Worm (Caenorhabditis elegans) whole organism, L4 larva: ENCODE data around the gene F44E5.5.

Source experiments
- F10B5.3 ChIP-seq: sonication (generic microtip); optimal IDR thresholded peaks from 2 replicates; lab custom pipeline; 2016; ENCODE audit warnings: mild to moderate bottlenecking, missing genetic modification characterization, missing compliant biosample characterization
- F26F4.8 ChIP-seq: fragments of 200-800 bp; sonication (Bioruptor generic); conservative IDR thresholded peaks from 2 replicates; pipeline ENCODE4 v1.3.6; 2022; ENCODE audit warnings: missing genetic modification characterization, missing compliant biosample characterization
- F37D6.2 ChIP-seq: sonication (generic microtip); optimal IDR thresholded peaks from 2 replicates; lab custom pipeline; 2016; ENCODE audit warnings: mild to moderate bottlenecking, missing genetic modification characterization, missing compliant biosample characterization
- F44E2.7 ChIP-seq: fragments of 200-800 bp; sonication (Bioruptor generic); IDR thresholded peaks from 2 replicates; pipeline ENCODE4 v2.1.2; 2022; ENCODE audit warnings: missing genetic modification characterization, missing compliant biosample characterization
- Y105C5A.15 ChIP-seq: fragments of 200-800 bp; sonication (Bioruptor generic); IDR thresholded peaks from 2 replicates; pipeline ENCODE4 v1.3.6; 2022; ENCODE audit warnings: missing genetic modification characterization, missing compliant biosample characterization
- Y48G9A.11 ChIP-seq: fragments of 200-800 bp; sonication (Bioruptor generic); IDR thresholded peaks from 2 replicates; pipeline ENCODE4 v1.3.6; 2022; ENCODE audit warnings: missing genetic modification reagents, missing genetic modification characterization, missing compliant biosample characterization
- Y5F2A.4 ChIP-seq: fragments of 200-800 bp; sonication (Bioruptor generic); optimal IDR thresholded peaks from 2 replicates; lab custom pipeline; 2018; ENCODE audit warnings: mild to moderate bottlenecking, missing genetic modification characterization, missing compliant biosample characterization
- ZK546.5 ChIP-seq, 2 experiments: sonication (generic microtip); optimal IDR thresholded peaks; 2 replicates each; lab custom pipeline; 2017; ENCODE audit warnings: missing biosample characterization in 2 of 2, missing genetic modification characterization in 2 of 2
- aha-1 ChIP-seq: fragments of 150-350 bp; peaks from one replicate; lab custom pipeline; 2014; ENCODE audit warnings: missing biosample characterization, missing genetic modification characterization
- ama-1 ChIP-seq: fragments of 150-350 bp; optimal IDR thresholded peaks from 2 replicates; lab custom pipeline; 2014; ENCODE audit warnings: inconsistent platforms, mixed read lengths
- ceh-20 ChIP-seq: fragments of 200-800 bp; sonication (Bioruptor generic); IDR thresholded peaks from 2 replicates; pipeline ENCODE4 v1.3.6; 2022; ENCODE audit warnings: missing genetic modification reagents, missing genetic modification characterization, missing compliant biosample characterization
- ceh-82 ChIP-seq: sonication (generic microtip); optimal IDR thresholded peaks from 2 replicates; lab custom pipeline; 2017; ENCODE audit warnings: missing biosample characterization, missing genetic modification characterization
- ctbp-1 ChIP-seq: fragments of 200-800 bp; sonication (Bioruptor generic); IDR thresholded peaks from 2 replicates; pipeline ENCODE4 v1.3.6; 2022; ENCODE audit warnings: missing genetic modification reagents, missing genetic modification characterization, missing compliant biosample characterization
- daf-12 ChIP-seq: fragments of 150-350 bp; optimal IDR thresholded peaks from 2 replicates; lab custom pipeline; 2014; ENCODE audit warnings: missing biosample characterization, missing genetic modification reagents, missing genetic modification characterization
- daf-16 ChIP-seq, 3 experiments: sonication (generic microtip); optimal IDR thresholded peaks; 2 replicates each; lab custom pipeline; 2016 to 2017; ENCODE audit warnings: missing genetic modification characterization in 3 of 3, missing genetic modification reagents in 3 of 3, mild to moderate bottlenecking in 2 of 3, missing compliant biosample characterization in 2 of 3, missing biosample characterization in 1 of 3, moderate library complexity in 1 of 3
- daf-8 ChIP-seq: fragments of 200-800 bp; sonication (Bioruptor generic); IDR thresholded peaks from 2 replicates; pipeline ENCODE4 v1.3.6; 2022; ENCODE audit warnings: missing genetic modification characterization, missing compliant biosample characterization
- dmd-6 ChIP-seq: fragments of 200-800 bp; sonication (Bioruptor generic); IDR thresholded peaks from 2 replicates; pipeline ENCODE4 v1.3.6; 2022; ENCODE audit warnings: missing genetic modification reagents, missing genetic modification characterization, missing compliant biosample characterization
- duxl-1 ChIP-seq: sonication (generic microtip); optimal IDR thresholded peaks from 2 replicates; lab custom pipeline; 2016; ENCODE audit warnings: mild to moderate bottlenecking, missing genetic modification characterization, moderate library complexity, missing compliant biosample characterization; ENCODE audit not compliant: poor library complexity
- egl-27 ChIP-seq: sonication (generic microtip); optimal IDR thresholded peaks from 3 replicates; lab custom pipeline; 2017; ENCODE audit warnings: missing biosample characterization, missing genetic modification reagents, missing genetic modification characterization
- egl-43 ChIP-seq: fragments of 200-800 bp; sonication (Bioruptor generic); IDR thresholded peaks from 2 replicates; pipeline ENCODE4 v1.3.6; 2022; ENCODE audit warnings: missing genetic modification reagents, missing genetic modification characterization, missing compliant biosample characterization
- hif-1 ChIP-seq, 2 experiments: sonication (generic microtip); optimal IDR thresholded peaks; 2 replicates each; lab custom pipeline; 2016 to 2017; ENCODE audit warnings: missing compliant biosample characterization in 2 of 2, missing genetic modification characterization in 2 of 2, missing genetic modification reagents in 2 of 2, missing genotype in 2 of 2, mild to moderate bottlenecking in 1 of 2
- lin-38 ChIP-seq: fragments of 200-800 bp; sonication (Bioruptor generic); IDR thresholded peaks from 2 replicates; pipeline ENCODE4 v1.3.6; 2022; ENCODE audit warnings: missing genetic modification reagents, missing genetic modification characterization, missing compliant biosample characterization
- lir-3 ChIP-seq: sonication (generic microtip); optimal IDR thresholded peaks from 2 replicates; lab custom pipeline; 2016; ENCODE audit warnings: mild to moderate bottlenecking, missing genetic modification characterization, missing compliant biosample characterization
- lsy-2 ChIP-seq, 2 experiments: fragments of 150-350 bp in 1 of 2; sonication (generic microtip) in 1 of 2; optimal IDR thresholded peaks; 2 replicates each; lab custom pipeline; 2014 to 2017; ENCODE audit warnings: missing biosample characterization in 2 of 2, missing genetic modification characterization in 2 of 2
- madf-5 ChIP-seq, 2 experiments: fragments of 200-800 bp; sonication (Bioruptor generic); IDR thresholded peaks; 2 replicates each; pipeline ENCODE4 v1.3.6; 2022; ENCODE audit warnings: missing compliant biosample characterization in 2 of 2, missing genetic modification characterization in 2 of 2
- madf-9 ChIP-seq: fragments of 200-800 bp; sonication (Bioruptor generic); conservative IDR thresholded peaks from 2 replicates; pipeline ENCODE4 v1.3.6; 2022; ENCODE audit warnings: missing genetic modification reagents, missing genetic modification characterization, missing compliant biosample characterization
- mxl-2 ChIP-seq: fragments of 200-800 bp; sonication (Bioruptor generic); conservative IDR thresholded peaks from 2 replicates; pipeline ENCODE4 v1.3.6; 2022; ENCODE audit warnings: missing genetic modification reagents, missing genetic modification characterization, missing compliant biosample characterization
- nhr-10 ChIP-seq: fragments of 150-350 bp; optimal IDR thresholded peaks from 2 replicates; lab custom pipeline; 2014; ENCODE audit warnings: missing biosample characterization, missing genetic modification characterization
- nhr-102 ChIP-seq: sonication (generic microtip); optimal IDR thresholded peaks from 2 replicates; lab custom pipeline; 2016; ENCODE audit warnings: mild to moderate bottlenecking, missing genetic modification characterization, moderate library complexity, missing compliant biosample characterization
- nhr-11 ChIP-seq: fragments of 150-350 bp; optimal IDR thresholded peaks from 2 replicates; lab custom pipeline; 2014; ENCODE audit warnings: missing biosample characterization, missing genetic modification characterization
- nhr-111 ChIP-seq: fragments of 200-800 bp; sonication (Bioruptor generic); optimal IDR thresholded peaks from 2 replicates; lab custom pipeline; 2018; ENCODE audit warnings: mild to moderate bottlenecking, missing genetic modification characterization, missing compliant biosample characterization
- nhr-237 ChIP-seq: sonication (generic microtip); optimal IDR thresholded peaks from 2 replicates; lab custom pipeline; 2017; ENCODE audit warnings: missing biosample characterization, missing genetic modification characterization
- nhr-25 ChIP-seq: sonication (generic microtip); optimal IDR thresholded peaks from 2 replicates; lab custom pipeline; 2017; ENCODE audit warnings: missing genetic modification characterization, mild to moderate bottlenecking, missing compliant biosample characterization, antibody characterized with exemption, moderate library complexity, borderline replicate concordance; ENCODE audit not compliant: insufficient read depth
- nhr-28 ChIP-seq: fragments of 150-350 bp; optimal IDR thresholded peaks from 2 replicates; lab custom pipeline; 2014; ENCODE audit warnings: missing biosample characterization, missing genetic modification characterization
- nhr-6 ChIP-seq: fragments of 150-350 bp; optimal IDR thresholded peaks from 2 replicates; lab custom pipeline; 2014; ENCODE audit warnings: missing biosample characterization, missing genetic modification characterization
- nhr-77 ChIP-seq: fragments of 150-350 bp; optimal IDR thresholded peaks from 2 replicates; lab custom pipeline; 2014; ENCODE audit warnings: missing biosample characterization, missing genetic modification characterization
- php-3 ChIP-seq: fragments of 200-800 bp; sonication (Bioruptor generic); IDR thresholded peaks from 2 replicates; pipeline ENCODE4 v1.3.6; 2022; ENCODE audit warnings: missing genetic modification reagents, missing genetic modification characterization, missing compliant biosample characterization
- rbr-2 ChIP-seq: sonication (generic microtip); optimal IDR thresholded peaks from 2 replicates; lab custom pipeline; 2016; ENCODE audit warnings: missing genotype, missing genetic modification characterization, missing compliant biosample characterization
- set-16 ChIP-seq: fragments of 200-800 bp; sonication (Bioruptor generic); IDR thresholded peaks from 2 replicates; pipeline ENCODE4 v1.3.6; 2022; ENCODE audit warnings: missing genetic modification reagents, missing genetic modification characterization, missing compliant biosample characterization
- snpc-4 ChIP-seq: fragments of 150-350 bp; optimal IDR thresholded peaks from 2 replicates; lab custom pipeline; 2014; ENCODE audit warnings: missing biosample characterization, missing genetic modification characterization
- unc-62 ChIP-seq, 3 experiments: fragments of 150-350 bp in 1 of 3; sonication (generic microtip); optimal IDR thresholded peaks in 2 of 3; peaks in 1 of 3; 1 replicate in 1 of 3; 2 replicates in 2 of 3; lab custom pipeline; 2014 to 2017; ENCODE audit warnings: missing biosample characterization in 3 of 3, missing genetic modification characterization in 3 of 3, missing genetic modification reagents in 3 of 3, missing genotype in 1 of 3
- zag-1 ChIP-seq: fragments of 150-350 bp; optimal IDR thresholded peaks from 2 replicates; lab custom pipeline; 2014; ENCODE audit warnings: missing biosample characterization, missing genetic modification characterization
- zfp-3 ChIP-seq: fragments of 200-800 bp; sonication (Bioruptor generic); conservative IDR thresholded peaks from 2 replicates; pipeline ENCODE4 v1.3.6; 2022; ENCODE audit warnings: missing genetic modification reagents, missing genetic modification characterization, missing compliant biosample characterization
- zip-2 ChIP-seq: fragments of 150-350 bp; optimal IDR thresholded peaks from 2 replicates; lab custom pipeline; 2014; ENCODE audit warnings: missing biosample characterization, missing genetic modification characterization
- ztf-7 ChIP-seq: fragments of 150-350 bp; optimal IDR thresholded peaks from 2 replicates; lab custom pipeline; 2014; ENCODE audit warnings: missing biosample characterization, missing genetic modification characterization

Gene F44E5.5

DNA sequence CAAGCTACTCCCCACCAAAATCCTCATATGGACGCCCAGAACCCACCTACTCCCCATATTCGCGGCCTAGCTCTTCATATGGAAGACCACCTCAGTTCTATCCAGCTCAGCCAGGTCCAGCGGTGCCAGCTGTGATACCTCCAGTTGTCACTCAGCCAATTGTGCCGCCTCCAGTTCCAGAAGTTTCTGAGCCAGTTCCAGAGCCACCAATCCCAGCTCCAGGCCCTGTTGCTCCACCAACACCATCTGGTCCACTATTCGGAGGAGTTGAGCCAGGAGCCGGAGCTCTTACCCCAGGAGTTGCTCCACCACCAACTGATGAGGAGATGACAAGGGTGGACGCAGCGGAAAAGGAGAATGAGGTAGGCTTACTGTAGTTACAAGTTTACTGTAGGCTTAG is 37.9 kb upstream of the F44E5.5 start:
- no peak for TF ChIP-seq nhr-25 (tag; lab: Kevin White, UChicago)
- no peak for TF ChIP-seq ama-1
- peak; percentile 79 for TF ChIP-seq set-16 (GFP tag; lab: Robert Waterston, UW)
- no peak for TF ChIP-seq nhr-111 (GFP tag; lab: Kevin White, UChicago)
- no peak for TF ChIP-seq nhr-102 (tag; lab: Kevin White, UChicago)
- no peak for TF ChIP-seq nhr-11
- TF ChIP-seq php-3 (GFP tag; lab: Robert Waterston, UW), result 0 out of 2 replicates have a peak, but pooled peaks have one; percentile 26
- no peak for TF ChIP-seq daf-16 (GFP tag; optimal IDR thresholded peaks at IDR 0.05; lab: Kevin White, UChicago)
- TF ChIP-seq daf-16 (tag; optimal IDR thresholded peaks at IDR 0.05; lab: Kevin White, UChicago), result no peak
- 0 out of 2 replicates have a peak, but pooled peaks have one; percentile 6 for TF ChIP-seq egl-43

DNA sequence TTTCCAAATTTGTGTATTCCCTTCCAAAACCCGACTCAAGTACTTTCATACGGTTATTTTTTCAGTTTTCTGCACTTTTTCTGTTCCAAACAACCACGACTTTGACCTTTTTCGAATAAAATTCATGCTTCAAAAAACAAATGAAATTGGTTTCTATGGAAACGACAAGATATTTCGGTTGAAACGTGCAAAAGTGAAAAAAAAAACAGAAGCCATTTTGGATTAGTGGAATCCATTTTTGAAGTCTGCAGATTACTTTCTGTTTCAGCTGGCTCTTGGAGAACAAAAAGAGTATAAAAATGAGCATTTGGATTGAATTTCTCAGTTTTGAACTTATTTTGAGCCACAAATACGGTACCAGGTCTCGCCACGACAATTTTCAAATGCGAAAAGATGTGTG is 37.3 kb upstream of the F44E5.5 start:
- no peak for TF ChIP-seq Y5F2A.4 (GFP tag; lab: Kevin White, UChicago)
- TF ChIP-seq hif-1 (tag; optimal IDR thresholded peaks at IDR 0.05; lab: Kevin White, UChicago), result peak in 1 of 2 experiments; percentile 61
- TF ChIP-seq unc-62 (GFP tag; optimal IDR thresholded peaks at IDR 0.05 in 1 of 2; lab: Kevin White, UChicago), result peak in 1 of 2 experiments; percentile 11
- TF ChIP-seq unc-62 (tag; optimal IDR thresholded peaks at IDR 0.05; lab: Kevin White, UChicago), result no peak
- peak; percentile 95 for TF ChIP-seq aha-1 (tag; lab: Kevin White, UChicago)
- peak; percentile 11 for TF ChIP-seq nhr-11

DNA sequence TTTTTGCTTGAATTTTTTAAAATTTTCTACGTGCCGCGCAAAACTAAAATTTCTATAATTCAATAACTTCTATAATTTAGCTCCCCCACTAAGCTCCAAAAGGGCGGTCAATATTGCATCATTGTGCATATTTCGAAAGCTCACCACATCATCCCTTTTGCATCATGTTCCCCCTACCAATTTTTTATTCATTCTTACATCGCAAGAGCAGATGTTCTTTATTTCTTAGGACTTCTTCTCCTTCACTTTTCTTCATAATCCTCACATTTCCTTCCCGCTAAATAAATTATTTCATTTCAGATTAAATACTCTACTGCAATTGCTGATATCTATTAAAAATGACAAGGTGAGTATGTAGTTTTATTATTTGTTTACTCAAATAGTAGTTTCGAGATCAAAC is 35.6 kb upstream of the F44E5.5 start, which contains the start of gene ldh-1:
TSS of gene ldh-1 (plus strand) at position 301 of the 400 bp plus-strand sequence.
- TF ChIP-seq zip-2 (tag; lab: Kevin White, UChicago) (no peak), daf-16 (GFP tag; optimal IDR thresholded peaks at IDR 0.05; lab: Kevin White, UChicago) (no peak), daf-16 (tag; optimal IDR thresholded peaks at IDR 0.05; lab: Kevin White, UChicago) (peak; percentile 24)

DNA sequence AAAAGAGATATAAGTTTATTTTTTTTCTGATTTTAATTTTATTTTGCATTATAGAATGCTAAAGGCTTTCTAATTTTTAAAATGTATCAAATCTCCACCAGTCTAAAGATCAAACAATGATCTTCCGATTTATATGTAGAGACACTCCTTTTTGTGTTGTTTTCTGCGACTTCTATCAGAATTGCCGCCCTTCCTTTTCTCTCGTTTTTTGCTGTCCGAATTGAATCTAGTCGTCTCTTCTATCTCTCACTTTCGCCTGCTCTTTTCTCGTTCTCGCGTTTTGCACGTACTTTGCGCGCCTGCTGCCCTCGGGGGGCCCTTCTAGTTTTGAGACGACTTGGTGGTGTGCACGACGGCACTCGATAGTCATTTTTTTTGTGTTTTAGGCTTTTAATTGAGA is 35.1 kb upstream of the F44E5.5 start:
- peak; percentile 44 for TF ChIP-seq nhr-28 (tag; lab: Kevin White, UChicago)
- TF ChIP-seq egl-27 (tag; lab: Kevin White, UChicago), result no peak
- TF ChIP-seq F37D6.2 (tag; lab: Kevin White, UChicago), result peak; percentile 2
- no peak for TF ChIP-seq mxl-2 (GFP tag; lab: Robert Waterston, UW)
- no peak for TF ChIP-seq ZK546.5 (tag; optimal IDR thresholded peaks at IDR 0.05; lab: Kevin White, UChicago)
- no peak for TF ChIP-seq nhr-77
- no peak for TF ChIP-seq F10B5.3 (tag; lab: Kevin White, UChicago)
- TF ChIP-seq rbr-2, result peak; percentile 30
- TF ChIP-seq lin-38 (GFP tag; lab: Robert Waterston, UW), result no peak
- TF ChIP-seq ctbp-1 (GFP tag; lab: Robert Waterston, UW), result peak; percentile 61; the same call in 1 of the 2 replicates
- peak; percentile 28; the same call in 1 of the 2 replicates for TF ChIP-seq dmd-6 (GFP tag; lab: Robert Waterston, UW)
- peak in 1 of 2 experiments; percentile 75 for TF ChIP-seq lsy-2 (tag; optimal IDR thresholded peaks at IDR 0.05; lab: Kevin White, UChicago)
- TF ChIP-seq php-3 (GFP tag; lab: Robert Waterston, UW), result no peak
- no peak for TF ChIP-seq nhr-237 (tag; lab: Kevin White, UChicago)
- TF ChIP-seq nhr-10 (tag; lab: Kevin White, UChicago), result no peak
- TF ChIP-seq Y48G9A.11 (GFP tag; lab: Robert Waterston, UW), result no peak
- no peak for TF ChIP-seq snpc-4 (tag; lab: Kevin White, UChicago)
- no peak for TF ChIP-seq zag-1 (tag; lab: Kevin White, UChicago)
- no peak for TF ChIP-seq daf-12
- TF ChIP-seq duxl-1 (tag; lab: Kevin White, UChicago), result no peak
- TF ChIP-seq lir-3, result no peak
- TF ChIP-seq daf-8 (GFP tag; lab: Robert Waterston, UW), result no peak
- no peak for TF ChIP-seq nhr-102 (tag; lab: Kevin White, UChicago)
- no peak for TF ChIP-seq ztf-7 (tag; lab: Kevin White, UChicago)
- TF ChIP-seq F26F4.8, result no peak
- no peak for TF ChIP-seq Y105C5A.15
- no peak for TF ChIP-seq nhr-6 (tag; lab: Kevin White, UChicago)
- TF ChIP-seq ceh-82, result no peak
- peak; percentile 50; the same call in 1 of the 2 replicates for TF ChIP-seq ceh-20 (GFP tag; lab: Robert Waterston, UW)
- no peak for TF ChIP-seq madf-5 (GFP tag; IDR thresholded peaks at IDR 0.05; lab: Robert Waterston, UW)
- TF ChIP-seq F44E2.7 (GFP tag; lab: Robert Waterston, UW), result no peak
- no peak for TF ChIP-seq set-16 (GFP tag; lab: Robert Waterston, UW)
- TF ChIP-seq madf-9 (GFP tag; lab: Robert Waterston, UW), result no peak
- peak; percentile 46; the same call in 1 of the 2 replicates for TF ChIP-seq zfp-3 (GFP tag; lab: Robert Waterston, UW)
